Worm (Caenorhabditis elegans) whole organism, L4/young adult: ENCODE measurements around the gene Y56A3A.6.

Experiments used
- dao-5 ChIP-seq: sonication (generic microtip); optimal IDR thresholded peaks from 2 replicates; lab custom pipeline; 2016; ENCODE audit warnings: missing genotype, missing genetic modification characterization, moderate library complexity, missing compliant biosample characterization
- him-1 ChIP-seq: sonication (generic microtip); optimal IDR thresholded peaks from 2 replicates; lab custom pipeline; 2016; ENCODE audit warnings: missing genotype, missing genetic modification reagents, missing genetic modification characterization, missing compliant biosample characterization

- TF ChIP-seq him-1 (tag; lab: Kevin White, UChicago) (no peak), dao-5 (no peak)
Measured at ce11 chrIII:11869231-11869912, 9.2 kb downstream of the Y56A3A.6 start, which contains the start of gene taf-12.
